Fruit fly (Drosophila melanogaster) whole organism, prepupa: ENCODE measurements around the gene CG11878.

Source experiments
- CG10669 ChIP-seq: fragments of 200-800 bp; sonication (Bioruptor generic); optimal IDR thresholded peaks from 3 replicates; lab custom pipeline; 2018; ENCODE audit warnings: missing biosample characterization, mild to moderate bottlenecking, missing genetic modification characterization, moderate library complexity
- CG11294 ChIP-seq: fragments of 200-800 bp; sonication (Bioruptor generic); IDR thresholded peaks from 2 replicates; pipeline ENCODE4 v1.3.6; 2022; ENCODE audit warnings: missing biosample characterization, missing genetic modification characterization
- CG11902 ChIP-seq: fragments of 200-800 bp; sonication (Bioruptor generic); optimal IDR thresholded peaks from 3 replicates; lab custom pipeline; 2016; ENCODE audit warnings: missing biosample characterization, missing genetic modification characterization
- CG15336 ChIP-seq: fragments of 200-800 bp; sonication (Bioruptor generic); IDR thresholded peaks from 2 replicates; pipeline ENCODE4 v1.3.6; 2022; ENCODE audit warnings: missing biosample characterization, missing genetic modification characterization
- CG16779 ChIP-seq: fragments of 200-800 bp; sonication (Bioruptor generic); optimal IDR thresholded peaks from 3 replicates; lab custom pipeline; 2017; ENCODE audit warnings: missing biosample characterization, mild to moderate bottlenecking, missing genetic modification characterization
- CG3032 ChIP-seq: fragments of 200-800 bp; optimal IDR thresholded peaks from 2 replicates; lab custom pipeline; 2019; ENCODE audit warnings: missing biosample characterization, mild to moderate bottlenecking, missing genetic modification characterization, moderate library complexity
- CG8119 ChIP-seq: fragments of 200-800 bp; sonication (Bioruptor generic); IDR thresholded peaks from 3 replicates; pipeline ENCODE4 v1.3.6; 2022; ENCODE audit warnings: missing biosample characterization, missing genetic modification characterization
- CG8319 ChIP-seq: fragments of 200-800 bp; sonication (Bioruptor generic); optimal IDR thresholded peaks from 3 replicates; lab custom pipeline; 2016; ENCODE audit warnings: missing biosample characterization, missing genetic modification characterization
- CG8632 ChIP-seq: fragments of 200-800 bp; sonication (Bioruptor generic); optimal IDR thresholded peaks from 3 replicates; lab custom pipeline; 2016; ENCODE audit warnings: missing biosample characterization, missing genetic modification characterization
- Eip75B ChIP-seq: fragments of 200-800 bp; sonication (Bioruptor generic); optimal IDR thresholded peaks from 3 replicates; lab custom pipeline; 2016; ENCODE audit warnings: missing biosample characterization, missing genetic modification characterization
- Ets21C ChIP-seq: fragments of 200-800 bp; sonication (Bioruptor generic); optimal IDR thresholded peaks from 3 replicates; lab custom pipeline; 2016; ENCODE audit warnings: missing biosample characterization, missing genetic modification characterization
- Gug ChIP-seq: fragments of 200-800 bp; sonication (Bioruptor generic); IDR thresholded peaks from 2 replicates; pipeline ENCODE4 v1.3.6; 2022; ENCODE audit warnings: missing biosample characterization, missing genetic modification characterization
- Hr39 ChIP-seq: fragments of 200-800 bp; sonication (Bioruptor generic); optimal IDR thresholded peaks from 2 replicates; lab custom pipeline; 2016; ENCODE audit warnings: missing biosample characterization, missing genetic modification characterization
- Lpt ChIP-seq: fragments of 200-800 bp; sonication (Bioruptor generic); optimal IDR thresholded peaks from 3 replicates; lab custom pipeline; 2016; ENCODE audit warnings: missing biosample characterization, missing genetic modification characterization
- Met ChIP-seq: fragments of 200-800 bp; sonication (Bioruptor generic); optimal IDR thresholded peaks from 3 replicates; lab custom pipeline; 2016; ENCODE audit warnings: missing biosample characterization, missing genetic modification characterization
- Smox ChIP-seq: fragments of 200-800 bp; sonication (Bioruptor generic); optimal IDR thresholded peaks from 3 replicates; lab custom pipeline; 2016; ENCODE audit warnings: missing biosample characterization, missing genetic modification characterization
- Sox102F ChIP-seq: fragments of 200-800 bp; sonication (Bioruptor generic); optimal IDR thresholded peaks from 2 replicates; lab custom pipeline; 2016; ENCODE audit warnings: missing biosample characterization, mild to moderate bottlenecking, missing genetic modification characterization
- Sox14 ChIP-seq: fragments of 200-800 bp; sonication (Bioruptor generic); optimal IDR thresholded peaks from 3 replicates; lab custom pipeline; 2016; ENCODE audit warnings: missing biosample characterization, missing genetic modification characterization
- achi ChIP-seq: fragments of 200-800 bp; sonication (Bioruptor generic); optimal IDR thresholded peaks from 3 replicates; lab custom pipeline; 2016; ENCODE audit warnings: missing biosample characterization, missing genetic modification characterization
- cyc ChIP-seq: fragments of 200-800 bp; sonication (Bioruptor generic); optimal IDR thresholded peaks from 3 replicates; lab custom pipeline; 2016; ENCODE audit warnings: missing biosample characterization, missing genetic modification characterization
- dac ChIP-seq: fragments of 200-800 bp; sonication (Bioruptor generic); optimal IDR thresholded peaks from 2 replicates; lab custom pipeline; 2017; ENCODE audit warnings: missing biosample characterization, mild to moderate bottlenecking, missing genetic modification characterization
- eg ChIP-seq: fragments of 200-800 bp; sonication (Bioruptor generic); IDR thresholded peaks from 3 replicates; pipeline ENCODE4 v1.3.6; 2022; ENCODE audit warnings: missing biosample characterization, missing genetic modification characterization
- esn ChIP-seq: fragments of 200-800 bp; sonication (Bioruptor generic); optimal IDR thresholded peaks from 2 replicates; lab custom pipeline; 2016; ENCODE audit warnings: missing biosample characterization, mild to moderate bottlenecking, missing genetic modification characterization, moderate library complexity
- fd59A ChIP-seq: fragments of 200-800 bp; sonication (Bioruptor generic); optimal IDR thresholded peaks from 2 replicates; lab custom pipeline; 2017; ENCODE audit warnings: missing biosample characterization, mild to moderate bottlenecking, missing genetic modification characterization, missing genetic modification reagents
- fkh ChIP-seq: fragments of 200-800 bp; sonication (Bioruptor generic); optimal IDR thresholded peaks from 3 replicates; lab custom pipeline; 2017; ENCODE audit warnings: missing biosample characterization, mild to moderate bottlenecking, missing genetic modification characterization, moderate library complexity
- lz ChIP-seq: fragments of 200-800 bp; sonication (Bioruptor generic); optimal IDR thresholded peaks from 3 replicates; lab custom pipeline; 2016; ENCODE audit warnings: missing biosample characterization, missing genetic modification characterization
- pdm3 ChIP-seq: fragments of 200-800 bp; sonication (Bioruptor generic); optimal IDR thresholded peaks from 3 replicates; lab custom pipeline; 2016; ENCODE audit warnings: missing biosample characterization, missing genetic modification characterization
- spab ChIP-seq: fragments of 200-800 bp; sonication (Bioruptor generic); optimal IDR thresholded peaks from 2 replicates; lab custom pipeline; 2017; ENCODE audit warnings: missing biosample characterization, mild to moderate bottlenecking, missing genetic modification characterization, missing genetic modification reagents
- svp ChIP-seq: fragments of 200-800 bp; sonication (Bioruptor generic); peaks from one replicate; lab custom pipeline; 2016; ENCODE audit warnings: missing biosample characterization, missing genetic modification characterization
- vri ChIP-seq: fragments of 200-800 bp; sonication (Bioruptor generic); optimal IDR thresholded peaks from 3 replicates; lab custom pipeline; 2016; ENCODE audit warnings: missing biosample characterization, mild to moderate bottlenecking, missing genetic modification characterization

Gene CG11878

dm6 chr3R:25275276-25275675, 1.6 kb downstream of the CG11878 start:
- TF ChIP-seq Sox14 (GFP tag; lab: Kevin White, UChicago) = no peak
- TF ChIP-seq CG8119 (GFP tag; lab: Robert Waterston, UW) = no peak
- TF ChIP-seq esn (GFP tag; lab: Kevin White, UChicago) = no peak
- TF ChIP-seq cyc (GFP tag; lab: Kevin White, UChicago) = no peak
- no peak for TF ChIP-seq CG3032 (tag; lab: Kevin White, UChicago)
- peak; percentile 2 for TF ChIP-seq CG16779
- TF ChIP-seq CG8319 = no peak
- peak; percentile 71 for TF ChIP-seq fkh (GFP tag; lab: Kevin White, UChicago)
- TF ChIP-seq pdm3 (GFP tag; lab: Kevin White, UChicago) = no peak
- TF ChIP-seq Met (GFP tag; lab: Kevin White, UChicago) = no peak
- no peak for TF ChIP-seq fd59A
- no peak for TF ChIP-seq Ets21C (GFP tag; lab: Kevin White, UChicago)
- TF ChIP-seq Gug (GFP tag; lab: Robert Waterston, UW) = no peak
- no peak for TF ChIP-seq CG8632 (GFP tag; lab: Kevin White, UChicago)
- TF ChIP-seq Hr39 (GFP tag; lab: Kevin White, UChicago) = no peak
- TF ChIP-seq lz (GFP tag; lab: Kevin White, UChicago) = no peak
- TF ChIP-seq vri (GFP tag; lab: Kevin White, UChicago) = peak; percentile 63
- no peak for TF ChIP-seq Sox102F (GFP tag; lab: Kevin White, UChicago)
- TF ChIP-seq CG11294 (GFP tag; lab: Robert Waterston, UW) = no peak
- TF ChIP-seq eg (GFP tag; lab: Robert Waterston, UW) = no peak
- TF ChIP-seq dac (GFP tag; lab: Kevin White, UChicago) = no peak

dm6 chr3R:25277112-25277511, 3.5 kb downstream of the CG11878 start, which contains the start of gene CG10513:
TSS of gene CG10513 (minus strand) at chr3R:25277212.
- TF ChIP-seq CG15336 = no peak
- TF ChIP-seq vri (GFP tag; lab: Kevin White, UChicago) = peak; percentile 6

DNA sequence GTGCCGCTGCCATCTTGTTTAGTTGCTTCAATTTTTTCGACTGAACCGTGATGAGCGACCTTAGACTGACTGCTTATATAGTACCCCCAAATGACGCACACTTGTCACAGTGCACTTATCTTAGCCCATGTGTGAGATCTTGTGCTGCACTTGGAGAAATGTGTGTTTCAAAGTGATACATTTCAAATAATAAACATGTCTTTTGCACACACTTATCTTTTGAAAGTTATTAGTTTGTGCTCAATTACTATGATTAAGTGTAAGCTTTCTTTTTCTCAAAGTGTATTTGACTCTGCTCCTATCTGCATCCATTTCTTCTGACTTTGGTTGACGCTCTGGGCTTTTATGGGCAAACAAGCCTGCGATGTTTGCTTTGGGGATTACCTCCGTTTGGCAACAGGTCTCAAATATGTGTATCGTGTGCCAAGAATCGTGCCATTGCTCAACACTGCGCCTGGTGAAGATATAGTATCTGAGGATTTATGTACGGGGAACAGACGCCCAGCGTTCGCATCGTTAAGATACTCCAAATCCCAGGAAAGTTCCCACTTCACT, 6.2 kb downstream of the CG11878 start, which contains the start of gene CG10514:
TSS of gene CG10514 (minus strand) at position 51 of the 555 bp plus-strand sequence.
- TF ChIP-seq vri (GFP tag; lab: Kevin White, UChicago) (peak; percentile 23), Sox102F (GFP tag; lab: Kevin White, UChicago) (peak; percentile 4), spab (no peak), Smox (GFP tag; lab: Kevin White, UChicago) (no peak), achi (GFP tag; lab: Kevin White, UChicago) (peak; percentile 12), CG11902 (GFP tag; lab: Kevin White, UChicago) (no peak), svp (GFP tag; lab: Kevin White, UChicago) (peak; percentile 26)

dm6 chr3R:25281165-25281564, 7.5 kb downstream of the CG11878 start, which contains the start of gene CG11892:
TSS of gene CG11892 (plus strand) at chr3R:25281548.
- TF ChIP-seq Lpt (no peak), vri (GFP tag; lab: Kevin White, UChicago) (peak; percentile 46), Ets21C (GFP tag; lab: Kevin White, UChicago) (no peak), CG10669 (GFP tag; lab: Kevin White, UChicago) (no peak), fkh (GFP tag; lab: Kevin White, UChicago) (peak; percentile 90), CG16779 (no peak), Sox102F (GFP tag; lab: Kevin White, UChicago) (peak; percentile 23), CG11902 (GFP tag; lab: Kevin White, UChicago) (no peak), cyc (GFP tag; lab: Kevin White, UChicago) (no peak), svp (GFP tag; lab: Kevin White, UChicago) (peak; percentile 46)

DNA sequence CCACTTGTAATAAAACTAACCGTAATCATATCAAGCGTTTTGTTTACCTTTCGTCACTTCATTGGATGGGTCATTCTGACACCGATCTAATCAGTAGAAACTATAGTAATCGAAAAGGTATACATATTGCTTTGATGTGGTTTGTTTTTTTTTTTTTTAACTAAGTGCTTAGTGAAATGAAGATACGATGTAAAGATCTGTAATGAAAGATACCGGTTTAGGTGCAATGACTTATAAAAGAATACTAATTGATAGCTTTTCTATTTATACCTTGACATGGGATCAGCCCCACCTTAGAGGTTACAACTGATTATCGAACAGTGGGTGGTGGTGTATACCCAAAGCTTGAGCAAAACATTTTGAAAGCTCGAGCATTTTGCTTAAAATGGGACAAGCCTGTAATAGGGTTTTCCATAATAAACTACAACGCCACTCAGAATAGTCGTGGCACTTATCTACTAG, 9.6 kb downstream of the CG11878 start, which contains the start of gene CG31300:
TSS of gene CG31300 (plus strand) at position 412 of the 462 bp plus-strand sequence.
- TF ChIP-seq Eip75B (GFP tag; lab: Kevin White, UChicago) = no peak
